Worm (Caenorhabditis elegans): ENCODE measurements around the gene hpo-26.

hpo-26 gene

ce11 chrV:6513786-6514430 is 19.0 kb downstream of the hpo-26 start:
- peak; percentile 92 for TF ChIP-seq nhr-23 (tag; optimal IDR thresholded peaks at IDR 0.05)
- no peak for TF ChIP-seq jun-1 (tag; optimal IDR thresholded peaks at IDR 0.05)
- peak; percentile 46 for TF ChIP-seq ceh-28 (tag; optimal IDR thresholded peaks at IDR 0.05)
- peak; percentile 18 for TF ChIP-seq nhr-43 (tag; optimal IDR thresholded peaks at IDR 0.05; ENCODE audit: poor library complexity, severe bottlenecking)

ce11 chrV:6513356-6513755 is 19.5 kb downstream of the hpo-26 start:
- TF ChIP-seq ceh-16 (tag; optimal IDR thresholded peaks at IDR 0.05) (no peak), ceh-82 (tag; optimal IDR thresholded peaks at IDR 0.05) (no peak), elt-2 (tag; optimal IDR thresholded peaks at IDR 0.05) (no peak), jun-1 (tag; optimal IDR thresholded peaks at IDR 0.05) (no peak), ceh-9 (tag; optimal IDR thresholded peaks at IDR 0.05) (no peak), nhr-43 (tag; optimal IDR thresholded peaks at IDR 0.05; ENCODE audit: poor library complexity, severe bottlenecking) (peak; percentile 28), nhr-23 (tag; optimal IDR thresholded peaks at IDR 0.05) (peak; percentile 1), nhr-25 (tag; optimal IDR thresholded peaks at IDR 0.05) (peak; percentile 68), lin-15B (tag; optimal IDR thresholded peaks at IDR 0.05) (no peak), pha-4 (tag; optimal IDR thresholded peaks at IDR 0.05) (no peak), snpc-4 (tag; optimal IDR thresholded peaks at IDR 0.05) (no peak)

- TF ChIP-seq nhr-23 (tag; optimal IDR thresholded peaks at IDR 0.05): peak; percentile 51
- TF ChIP-seq elt-3 (tag; optimal IDR thresholded peaks at IDR 0.05): peak in 1 of 3 experiments; percentile 25
- TF ChIP-seq ama-1 (optimal IDR thresholded peaks at IDR 0.05): peak; percentile 52
- no peak for TF ChIP-seq ceh-82 (tag; optimal IDR thresholded peaks at IDR 0.05)
Observed at ce11 chrV:6511121-6511520, 21.7 kb downstream of the hpo-26 start, which contains the start of gene ubh-1. Gene ubh-1, minus strand, starts transcription at chrV:6511409.

ce11 chrV:6510622-6511021 is 22.2 kb downstream of the hpo-26 start:
- TF ChIP-seq lin-39 (tag; optimal IDR thresholded peaks at IDR 0.05) (no peak), nhr-25 (tag; optimal IDR thresholded peaks at IDR 0.05) (no peak), nhr-67 (tag; optimal IDR thresholded peaks at IDR 0.05) (no peak), zag-1 (tag; optimal IDR thresholded peaks at IDR 0.05) (no peak), pqm-1 (tag; optimal IDR thresholded peaks at IDR 0.05) (no peak), elt-2 (tag; optimal IDR thresholded peaks at IDR 0.05) (no peak), pha-4 (tag; optimal IDR thresholded peaks at IDR 0.05) (no peak), nhr-76 (tag; optimal IDR thresholded peaks at IDR 0.05) (no peak), nhr-237 (tag; optimal IDR thresholded peaks at IDR 0.05) (no peak), egl-5 (tag; optimal IDR thresholded peaks at IDR 0.05) (no peak), elt-1 (tag; optimal IDR thresholded peaks at IDR 0.05) (no peak)

DNA sequence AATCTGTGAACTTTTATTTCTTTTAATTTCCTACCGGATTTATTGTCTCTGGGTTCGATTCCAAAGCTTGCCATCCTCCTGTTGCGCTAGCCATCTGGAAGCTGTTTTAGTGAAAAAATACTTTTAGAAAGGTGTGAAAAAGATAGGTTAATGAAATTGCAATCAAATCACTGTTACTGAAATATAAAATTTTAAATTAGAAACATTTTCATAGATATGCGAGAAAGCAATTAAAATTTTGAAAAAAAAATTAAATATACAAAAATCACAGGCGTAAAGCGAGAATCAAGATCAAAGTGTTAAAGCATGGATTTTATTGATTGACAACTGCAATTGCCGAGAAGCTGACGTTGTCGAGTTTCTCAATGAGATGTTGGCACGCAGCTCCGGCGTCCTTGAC is 23.1 kb downstream of the hpo-26 start, which contains the start of gene ubh-2:
Gene ubh-2, minus strand, starts transcription at position 101 of the 400 bp plus-strand sequence.
- TF ChIP-seq R02D3.7 (tag; optimal IDR thresholded peaks at IDR 0.05): no peak
- no peak for TF ChIP-seq sea-2 (GFP tag; optimal IDR thresholded peaks at IDR 0.05)
- TF ChIP-seq egl-5 (tag; optimal IDR thresholded peaks at IDR 0.05): no peak
- TF ChIP-seq aly-2 (tag; optimal IDR thresholded peaks at IDR 0.05): no peak
- no peak for TF ChIP-seq fkh-2 (tag; optimal IDR thresholded peaks at IDR 0.05)
- TF ChIP-seq pqm-1 (tag; optimal IDR thresholded peaks at IDR 0.05): no peak
- TF ChIP-seq lin-39 (tag; optimal IDR thresholded peaks at IDR 0.05): no peak
- TF ChIP-seq eor-1 (tag; optimal IDR thresholded peaks at IDR 0.05): no peak
- TF ChIP-seq ceh-9 (tag; optimal IDR thresholded peaks at IDR 0.05): no peak
- no peak for TF ChIP-seq skn-1 (tag; optimal IDR thresholded peaks at IDR 0.05)
- TF ChIP-seq unc-62 (GFP tag; optimal IDR thresholded peaks at IDR 0.05): no peak
- no peak for TF ChIP-seq hmg-11 (tag; optimal IDR thresholded peaks at IDR 0.05)
- no peak for TF ChIP-seq ceh-16 (tag; optimal IDR thresholded peaks at IDR 0.05)

- no peak for TF ChIP-seq snpc-4 (tag; optimal IDR thresholded peaks at IDR 0.05)
- TF ChIP-seq eor-1 (tag; optimal IDR thresholded peaks at IDR 0.05): no peak
- TF ChIP-seq daf-12 (tag; optimal IDR thresholded peaks at IDR 0.05): no peak
- no peak for TF ChIP-seq elt-3 (tag; optimal IDR thresholded peaks at IDR 0.05)
- no peak for TF ChIP-seq ztf-11 (tag; optimal IDR thresholded peaks at IDR 0.05)
- no peak for TF ChIP-seq nhr-43 (tag; optimal IDR thresholded peaks at IDR 0.05; ENCODE audit: poor library complexity, severe bottlenecking)
Observed at ce11 chrV:6508703-6509102, 24.2 kb downstream of the hpo-26 start, which contains the start of gene ubh-3. Gene ubh-3, minus strand, starts transcription at chrV:6508803.
